Fruit fly (Drosophila melanogaster): ENCODE measurements around the gene mus312.

mus312 gene

dm6 chr3L:7368934-7369333 lies 40.0 kb downstream of the mus312 start, which contains the start of gene Sh3beta:
Gene Sh3beta (minus strand): TSS chr3L:7369260.
- TF ChIP-seq usp (GFP tag; optimal IDR thresholded peaks at IDR 0.05) (no peak), CG8478 (optimal IDR thresholded peaks at IDR 0.05) (no peak), psq (optimal IDR thresholded peaks at IDR 0.05) (no peak), pan (optimal IDR thresholded peaks at IDR 0.05) (no peak), Dll (optimal IDR thresholded peaks at IDR 0.05) (no peak), EcR (GFP tag; optimal IDR thresholded peaks at IDR 0.05) (no peak)

- TF ChIP-seq usp (GFP tag; optimal IDR thresholded peaks at IDR 0.05) (no peak), Dll (optimal IDR thresholded peaks at IDR 0.05) (no peak), EcR (GFP tag; optimal IDR thresholded peaks at IDR 0.05) (no peak), pan (optimal IDR thresholded peaks at IDR 0.05) (no peak), psq (optimal IDR thresholded peaks at IDR 0.05) (no peak), CG8478 (optimal IDR thresholded peaks at IDR 0.05) (no peak)
These were observed 40.6 kb downstream of the mus312 start, which contains the start of gene akirin for dm6 chr3L:7369543-7369942. Gene akirin (plus strand): TSS chr3L:7369843.

- TF ChIP-seq CG8478 (optimal IDR thresholded peaks at IDR 0.05), result peak; percentile 79
- TF ChIP-seq usp (GFP tag; optimal IDR thresholded peaks at IDR 0.05), result no peak
These were observed 41.4 kb downstream of the mus312 start for dm6 chr3L:7370231-7370882.

dm6 chr3L:7371290-7371689 lies 42.4 kb downstream of the mus312 start:
- TF ChIP-seq Dll (optimal IDR thresholded peaks at IDR 0.05) (no peak), usp (GFP tag; optimal IDR thresholded peaks at IDR 0.05) (no peak), psq (optimal IDR thresholded peaks at IDR 0.05) (no peak), CG8478 (optimal IDR thresholded peaks at IDR 0.05) (no peak)

- no peak for TF ChIP-seq CG8478 (optimal IDR thresholded peaks at IDR 0.05)
- no peak for TF ChIP-seq Dll (optimal IDR thresholded peaks at IDR 0.05)
- no peak for TF ChIP-seq pan (optimal IDR thresholded peaks at IDR 0.05)
- TF ChIP-seq EcR (GFP tag; optimal IDR thresholded peaks at IDR 0.05), result no peak
- TF ChIP-seq usp (GFP tag; optimal IDR thresholded peaks at IDR 0.05), result no peak
- TF ChIP-seq psq (optimal IDR thresholded peaks at IDR 0.05), result no peak
These were observed 47.2 kb downstream of the mus312 start for dm6 chr3L:7376151-7376550.

dm6 chr3L:7376830-7377229 lies 47.9 kb downstream of the mus312 start:
- TF ChIP-seq CG8478 (optimal IDR thresholded peaks at IDR 0.05), result no peak
- TF ChIP-seq psq (optimal IDR thresholded peaks at IDR 0.05), result no peak
- TF ChIP-seq pan (optimal IDR thresholded peaks at IDR 0.05), result no peak
- no peak for TF ChIP-seq Dll (optimal IDR thresholded peaks at IDR 0.05)
- TF ChIP-seq usp (GFP tag; optimal IDR thresholded peaks at IDR 0.05), result no peak
- TF ChIP-seq EcR (GFP tag; optimal IDR thresholded peaks at IDR 0.05), result no peak

- no peak for TF ChIP-seq psq (optimal IDR thresholded peaks at IDR 0.05)
- no peak for TF ChIP-seq usp (GFP tag; optimal IDR thresholded peaks at IDR 0.05)
- TF ChIP-seq CG8478 (optimal IDR thresholded peaks at IDR 0.05), result no peak
- TF ChIP-seq EcR (GFP tag; optimal IDR thresholded peaks at IDR 0.05), result no peak
- TF ChIP-seq Dll (optimal IDR thresholded peaks at IDR 0.05), result no peak
- TF ChIP-seq pan (optimal IDR thresholded peaks at IDR 0.05), result no peak
These were observed 51.5 kb downstream of the mus312 start for dm6 chr3L:7380395-7380794.

dm6 chr3L:7381359-7381976 lies 52.5 kb downstream of the mus312 start, which contains the start of the genes SMSr and smid:
Gene SMSr (minus strand): TSS chr3L:7381474.
Gene smid (plus strand): TSS chr3L:7381614.
- TF ChIP-seq usp (GFP tag; optimal IDR thresholded peaks at IDR 0.05) (no peak), psq (optimal IDR thresholded peaks at IDR 0.05) (no peak), pan (optimal IDR thresholded peaks at IDR 0.05) (no peak), EcR (GFP tag; optimal IDR thresholded peaks at IDR 0.05) (no peak), CG8478 (optimal IDR thresholded peaks at IDR 0.05) (no peak), Dll (optimal IDR thresholded peaks at IDR 0.05) (no peak)

Data from whole organism.